Fruit fly (Drosophila melanogaster) S2 (cell line): ENCODE data around the gene Sec16.

ENCODE experiments used
- CG8478 ChIP-seq: fragments of >200 bp; optimal IDR thresholded peaks from 2 replicates; lab custom pipeline; 2018
- CTCF ChIP-seq, 2 experiments: fragments of >200 bp; optimal IDR thresholded peaks; 2 replicates each; lab custom pipeline; 2018

DNA sequence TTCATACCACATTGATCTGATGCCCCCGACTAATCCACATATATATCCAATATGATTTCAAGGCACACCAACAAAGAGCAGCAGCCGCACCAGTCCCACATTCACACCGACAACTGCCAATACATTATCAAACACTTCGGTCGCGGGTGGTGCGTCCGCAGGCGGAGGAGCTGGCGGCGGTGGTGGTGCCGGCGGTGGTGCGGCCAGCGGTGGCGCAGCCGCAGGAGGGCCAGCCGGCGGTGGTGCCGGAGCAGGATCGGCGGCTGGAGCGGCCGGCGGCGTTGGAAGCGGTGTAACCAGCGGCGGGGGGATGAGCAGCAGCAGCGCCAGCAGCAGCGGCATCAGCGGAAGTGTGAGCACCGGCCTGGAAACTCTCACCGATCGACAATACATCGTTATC lies 55.8 kb downstream of the Sec16 start:
- TF ChIP-seq CG8478 (no peak), CTCF (optimal IDR thresholded peaks at IDR 0.05; lab: Kevin White, UChicago) (no peak)
